Worm (Caenorhabditis elegans) whole organism, late embryonic: Measurements from ENCODE around the gene vit-6.

Experiments used
- C08G9.2 ChIP-seq: sonication (generic microtip); optimal IDR thresholded peaks from 2 replicates; lab custom pipeline; 2016; ENCODE audit warnings: mild to moderate bottlenecking, missing genetic modification characterization, moderate library complexity, missing compliant biosample characterization
- C38D4.7 ChIP-seq: fragments of 200-800 bp; sonication (Bioruptor generic); optimal IDR thresholded peaks from 2 replicates; lab custom pipeline; 2018; ENCODE audit warnings: mild to moderate bottlenecking, missing genetic modification characterization, moderate library complexity, missing compliant biosample characterization
- K02D7.2 ChIP-seq: sonication (generic microtip); optimal IDR thresholded peaks from 2 replicates; lab custom pipeline; 2017; ENCODE audit warnings: mild to moderate bottlenecking, missing genetic modification characterization, missing compliant biosample characterization
- K09A11.1 ChIP-seq: sonication (generic microtip); optimal IDR thresholded peaks from 2 replicates; lab custom pipeline; 2017; ENCODE audit warnings: antibody characterized with exemption, mild to moderate bottlenecking, missing genetic modification characterization, missing compliant biosample characterization; ENCODE audit not compliant: insufficient read depth
- T23F11.4 ChIP-seq: fragments of 200-800 bp; sonication (Bioruptor generic); optimal IDR thresholded peaks from 2 replicates; lab custom pipeline; 2018; ENCODE audit warnings: mild to moderate bottlenecking, missing genetic modification characterization, missing compliant biosample characterization
- Y22D7AL.16 ChIP-seq: sonication (generic microtip); optimal IDR thresholded peaks from 2 replicates; lab custom pipeline; 2016; ENCODE audit warnings: missing genetic modification characterization, missing compliant biosample characterization
- ahr-1 ChIP-seq: sonication (generic microtip); optimal IDR thresholded peaks from 2 replicates; lab custom pipeline; 2016; ENCODE audit warnings: missing genetic modification characterization, missing compliant biosample characterization
- ceh-18 ChIP-seq: sonication (generic microtip); optimal IDR thresholded peaks from 2 replicates; lab custom pipeline; 2016; ENCODE audit warnings: missing genetic modification characterization, missing compliant biosample characterization
- ceh-2 ChIP-seq: sonication (generic microtip); optimal IDR thresholded peaks from 2 replicates; lab custom pipeline; 2016; ENCODE audit warnings: missing genotype, missing genetic modification characterization, missing compliant biosample characterization
- ceh-22 ChIP-seq: sonication (generic microtip); optimal IDR thresholded peaks from 2 replicates; lab custom pipeline; 2017; ENCODE audit warnings: missing biosample characterization, missing genetic modification characterization
- ceh-30 ChIP-seq: fragments of 150-350 bp; optimal IDR thresholded peaks from 2 replicates; lab custom pipeline; 2014; ENCODE audit warnings: missing biosample characterization, missing genetic modification characterization
- ceh-34 ChIP-seq: sonication (generic microtip); optimal IDR thresholded peaks from 2 replicates; lab custom pipeline; 2016; ENCODE audit warnings: mild to moderate bottlenecking, missing genetic modification characterization, missing compliant biosample characterization
- dve-1 ChIP-seq: sonication (generic microtip); optimal IDR thresholded peaks from 2 replicates; lab custom pipeline; 2017; ENCODE audit warnings: antibody characterized with exemption, mild to moderate bottlenecking, missing genetic modification characterization, missing compliant biosample characterization
- elt-2 ChIP-seq: sonication (generic microtip); optimal IDR thresholded peaks from 2 replicates; lab custom pipeline; 2016; ENCODE audit warnings: missing genetic modification reagents, missing genetic modification characterization, missing compliant biosample characterization
- ets-4 ChIP-seq: sonication (generic microtip); optimal IDR thresholded peaks from 2 replicates; lab custom pipeline; 2016; ENCODE audit warnings: missing genetic modification characterization, missing compliant biosample characterization
- eyg-1 ChIP-seq: sonication (generic microtip); optimal IDR thresholded peaks from 2 replicates; lab custom pipeline; 2016; ENCODE audit warnings: missing genotype, missing genetic modification characterization, missing compliant biosample characterization
- fkh-10 ChIP-seq: fragments of 150-350 bp; optimal IDR thresholded peaks from 2 replicates; lab custom pipeline; 2014; ENCODE audit warnings: missing biosample characterization, missing genetic modification reagents, missing genetic modification characterization
- fkh-6 ChIP-seq: sonication (generic microtip); optimal IDR thresholded peaks from 2 replicates; lab custom pipeline; 2016; ENCODE audit warnings: missing genetic modification characterization, missing compliant biosample characterization
- gmeb-2 ChIP-seq: sonication (generic microtip); optimal IDR thresholded peaks from 2 replicates; lab custom pipeline; 2016; ENCODE audit warnings: missing genetic modification characterization, inconsistent platforms, missing compliant biosample characterization
- hlh-13 ChIP-seq: fragments of 200-800 bp; sonication (Bioruptor generic); optimal IDR thresholded peaks from 2 replicates; lab custom pipeline; 2018; ENCODE audit warnings: mild to moderate bottlenecking, missing genetic modification characterization, missing compliant biosample characterization
- hlh-15 ChIP-seq: sonication (generic microtip); optimal IDR thresholded peaks from 2 replicates; lab custom pipeline; 2016; ENCODE audit warnings: missing genetic modification characterization, missing compliant biosample characterization
- hlh-8 ChIP-seq: sonication (generic microtip); optimal IDR thresholded peaks from 2 replicates; lab custom pipeline; 2016; ENCODE audit warnings: missing genotype, missing genetic modification characterization, missing compliant biosample characterization
- lim-6 ChIP-seq: sonication (generic microtip); optimal IDR thresholded peaks from 2 replicates; lab custom pipeline; 2016; ENCODE audit warnings: missing genetic modification characterization, missing compliant biosample characterization
- lin-11 ChIP-seq: fragments of 200-800 bp; sonication (Bioruptor generic); optimal IDR thresholded peaks from 2 replicates; lab custom pipeline; 2018; ENCODE audit warnings: mild to moderate bottlenecking, missing genetic modification characterization, missing compliant biosample characterization
- nhr-232 ChIP-seq: sonication (generic microtip); optimal IDR thresholded peaks from 2 replicates; lab custom pipeline; 2016; ENCODE audit warnings: missing genetic modification characterization, missing compliant biosample characterization
- odd-2 ChIP-seq: sonication (generic microtip); optimal IDR thresholded peaks from 2 replicates; lab custom pipeline; 2017; ENCODE audit warnings: antibody characterized with exemption, mild to moderate bottlenecking, missing genetic modification characterization, missing compliant biosample characterization
- rnt-1 ChIP-seq: sonication (generic microtip); optimal IDR thresholded peaks from 2 replicates; lab custom pipeline; 2016; ENCODE audit warnings: missing genetic modification characterization, missing compliant biosample characterization
- sdc-2 ChIP-seq: sonication (generic microtip); optimal IDR thresholded peaks from 2 replicates; lab custom pipeline; 2016; ENCODE audit warnings: missing genotype, missing genetic modification characterization, missing compliant biosample characterization
- ttx-3 ChIP-seq: sonication (generic microtip); optimal IDR thresholded peaks from 2 replicates; lab custom pipeline; 2016; ENCODE audit warnings: missing genetic modification reagents, missing genetic modification characterization, missing compliant biosample characterization
- unc-3 ChIP-seq, 2 experiments: fragments of 200-800 bp in 1 of 2; sonication (Bioruptor generic) in 1 of 2; sonication (generic microtip) in 1 of 2; conservative IDR thresholded peaks in 1 of 2; optimal IDR thresholded peaks in 1 of 2; 2 replicates each; pipeline versions ENCODE4 v1.3.6 to Lab custom; 2016 to 2022; ENCODE audit warnings: missing compliant biosample characterization in 2 of 2, missing genetic modification characterization in 2 of 2, missing genetic modification reagents in 1 of 2
- unc-86 ChIP-seq: sonication (generic microtip); optimal IDR thresholded peaks from 2 replicates; lab custom pipeline; 2016; ENCODE audit warnings: missing genetic modification characterization, missing compliant biosample characterization
- ztf-16 ChIP-seq: sonication (generic microtip); optimal IDR thresholded peaks from 2 replicates; lab custom pipeline; 2017; ENCODE audit warnings: missing genetic modification characterization, missing compliant biosample characterization

The vit-6 gene

DNA sequence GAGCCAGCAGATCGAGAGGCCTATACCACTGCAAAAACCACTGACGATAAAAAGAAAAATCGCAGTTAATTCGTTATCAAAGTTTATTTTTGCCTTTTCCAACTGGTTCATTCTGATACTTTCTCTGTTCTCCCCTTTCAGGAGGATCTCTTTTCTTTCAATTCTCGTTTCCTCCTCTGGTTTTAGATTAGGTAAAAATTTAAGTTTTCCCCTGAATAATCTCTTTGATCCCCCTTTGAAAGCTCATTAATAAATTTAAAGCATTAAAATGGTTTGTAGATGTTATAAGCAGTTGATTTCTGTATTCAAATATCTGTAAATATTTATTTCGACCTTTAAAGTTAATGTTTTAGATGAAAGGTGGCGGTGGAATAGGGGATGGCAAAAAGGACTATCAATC is 30.3 kb downstream of the vit-6 start, which contains the start of gene K07H8.2:
Gene K07H8.2, plus strand, starts transcription at position 301 of the 400 bp plus-strand sequence.
- TF ChIP-seq K02D7.2 (tag; lab: Kevin White, UChicago) (no peak), ets-4 (tag; lab: Kevin White, UChicago) (no peak), ceh-30 (tag; lab: Kevin White, UChicago) (no peak)

DNA sequence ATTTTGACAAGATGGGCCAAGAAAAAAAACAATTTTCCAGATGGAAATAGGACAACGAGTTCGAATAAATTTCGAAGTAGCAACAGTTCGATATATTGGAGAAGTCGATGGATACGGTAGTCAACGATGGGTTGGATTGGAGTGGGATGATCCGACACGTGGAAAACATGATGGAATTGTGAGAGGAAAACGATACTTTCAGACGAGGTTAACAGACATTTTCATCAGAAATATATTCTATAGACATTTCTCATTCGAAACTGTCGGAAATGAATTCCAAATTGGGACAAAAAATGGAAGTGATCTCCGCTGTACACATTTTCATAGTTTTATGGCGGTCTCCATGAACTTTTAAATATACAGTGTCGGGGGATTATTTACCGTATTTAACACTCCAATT is 33.7 kb downstream of the vit-6 start, which contains the start of gene tbce-1:
Gene tbce-1, plus strand, starts transcription at position 41 of the 400 bp plus-strand sequence.
- TF ChIP-seq fkh-10 (GFP tag; lab: Kevin White, UChicago) (no peak), ztf-16 (no peak), C08G9.2 (tag; lab: Kevin White, UChicago) (no peak), nhr-232 (tag; lab: Kevin White, UChicago) (no peak), unc-86 (no peak), lin-11 (tag; lab: Kevin White, UChicago) (no peak), K09A11.1 (tag; lab: Kevin White, UChicago) (no peak), lim-6 (tag; lab: Kevin White, UChicago) (no peak), hlh-13 (GFP tag; lab: Kevin White, UChicago) (no peak), unc-3 (GFP tag; conservative IDR thresholded peaks at IDR 0.05; lab: Robert Waterston, UW) (no peak), unc-3 (tag; optimal IDR thresholded peaks at IDR 0.05; lab: Kevin White, UChicago) (no peak), ceh-2 (tag; lab: Kevin White, UChicago) (no peak), hlh-15 (tag; lab: Kevin White, UChicago) (no peak), C38D4.7 (GFP tag; lab: Kevin White, UChicago) (no peak)

DNA sequence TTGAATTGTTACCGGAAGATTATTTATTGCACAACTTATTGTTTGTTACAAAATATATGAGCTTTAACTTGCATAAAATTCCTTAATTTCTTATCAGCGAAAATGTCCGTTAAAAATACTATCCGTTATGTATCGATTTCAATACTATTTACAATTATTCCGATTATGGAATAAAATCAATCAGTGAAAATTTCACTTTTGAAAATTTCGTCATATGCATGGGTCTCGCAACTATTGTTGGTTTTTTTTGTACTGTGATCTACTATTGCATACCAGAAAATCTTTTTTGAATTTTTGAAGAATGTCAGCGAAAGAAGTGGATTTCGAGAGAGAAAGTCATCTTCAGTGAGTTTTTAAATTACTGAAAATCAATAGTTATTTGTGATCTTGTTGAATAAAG is 36.2 kb downstream of the vit-6 start, which contains the start of gene nprl-3:
Gene nprl-3, plus strand, starts transcription at position 301 of the 400 bp plus-strand sequence.
- TF ChIP-seq sdc-2 (tag; lab: Kevin White, UChicago) (no peak), K09A11.1 (tag; lab: Kevin White, UChicago) (no peak), ttx-3 (tag; lab: Kevin White, UChicago) (no peak), C08G9.2 (tag; lab: Kevin White, UChicago) (no peak), odd-2 (tag; lab: Kevin White, UChicago) (no peak), unc-3 (GFP tag; conservative IDR thresholded peaks at IDR 0.05; lab: Robert Waterston, UW) (no peak), unc-3 (tag; optimal IDR thresholded peaks at IDR 0.05; lab: Kevin White, UChicago) (no peak), hlh-15 (tag; lab: Kevin White, UChicago) (no peak), elt-2 (no peak)

DNA sequence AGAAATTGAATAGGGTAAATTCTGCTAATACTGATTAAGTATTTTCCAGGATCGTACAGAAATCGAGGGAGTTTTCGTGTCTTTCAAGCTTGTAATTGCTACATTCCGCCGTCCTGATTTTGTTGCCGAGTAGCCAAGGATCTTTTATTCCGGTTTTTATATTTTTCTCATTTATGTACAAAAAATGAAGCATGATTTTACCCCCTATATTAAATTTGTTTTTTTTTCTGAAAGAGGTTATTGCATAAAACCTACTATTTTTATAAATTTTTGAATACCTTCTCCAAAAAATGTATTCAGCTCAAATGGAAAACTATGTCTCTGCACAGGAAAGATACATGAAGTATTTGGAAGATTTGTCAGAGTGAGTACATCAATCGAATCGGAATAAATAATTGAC is 38.7 kb downstream of the vit-6 start, which contains the start of gene F35H10.6:
Gene F35H10.6, plus strand, starts transcription at position 301 of the 400 bp plus-strand sequence.
- TF ChIP-seq ets-4 (tag; lab: Kevin White, UChicago) (no peak), dve-1 (no peak), ceh-34 (tag; lab: Kevin White, UChicago) (no peak), ztf-16 (no peak), C38D4.7 (GFP tag; lab: Kevin White, UChicago) (no peak), Y22D7AL.16 (no peak), elt-2 (no peak), ahr-1 (tag; lab: Kevin White, UChicago) (no peak), rnt-1 (no peak)

DNA sequence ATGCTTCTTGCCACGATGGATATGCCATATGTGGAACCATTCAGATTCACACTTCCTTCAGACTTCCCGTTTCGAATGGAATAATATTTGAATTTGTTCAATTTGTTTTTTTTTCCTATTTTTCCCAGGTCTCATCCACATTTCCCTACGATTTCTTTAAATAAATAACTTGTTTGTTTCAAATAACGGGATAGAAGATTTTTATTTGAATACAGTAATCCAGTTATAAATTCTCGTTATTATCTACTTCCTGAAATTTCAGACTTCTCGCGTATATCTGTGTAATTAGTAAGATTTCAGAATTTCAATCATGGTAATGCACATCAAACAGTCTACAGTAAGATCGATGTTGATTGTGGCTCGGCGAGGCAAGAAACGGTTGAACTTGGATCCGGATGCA is 39.5 kb downstream of the vit-6 start, which contains the start of gene F35H10.5:
Gene F35H10.5, plus strand, starts transcription at position 301 of the 400 bp plus-strand sequence.
- no peak for TF ChIP-seq ceh-18 (tag; lab: Kevin White, UChicago)
- TF ChIP-seq ceh-2 (tag; lab: Kevin White, UChicago), result no peak
- TF ChIP-seq fkh-6 (tag; lab: Kevin White, UChicago), result no peak
- TF ChIP-seq ztf-16, result no peak
- TF ChIP-seq hlh-8 (tag; lab: Kevin White, UChicago), result no peak
- no peak for TF ChIP-seq ceh-34 (tag; lab: Kevin White, UChicago)
- TF ChIP-seq ceh-22 (tag; lab: Kevin White, UChicago), result no peak
- TF ChIP-seq C38D4.7 (GFP tag; lab: Kevin White, UChicago), result no peak
- no peak for TF ChIP-seq C08G9.2 (tag; lab: Kevin White, UChicago)
- no peak for TF ChIP-seq hlh-13 (GFP tag; lab: Kevin White, UChicago)
- no peak for TF ChIP-seq eyg-1 (tag; lab: Kevin White, UChicago)
- no peak for TF ChIP-seq gmeb-2 (tag; lab: Kevin White, UChicago)
- no peak for TF ChIP-seq T23F11.4 (GFP tag; lab: Kevin White, UChicago)
